Fruit fly (Drosophila melanogaster) whole organism: Measurements from ENCODE around the gene CG13069.

Experiments used
- CG8478 ChIP-seq: fragments of >200 bp; optimal IDR thresholded peaks from 2 replicates; lab custom pipeline; 2018; ENCODE audit warnings: inconsistent platforms
- psq ChIP-seq: fragments of >200 bp; optimal IDR thresholded peaks from 2 replicates; lab custom pipeline; 2017

dm6 chr3L:16252255-16252654, 12.9 kb upstream of the CG13069 start, which contains the start of gene CG13055:
- TF ChIP-seq CG8478 (lab: Kevin White, UChicago) (no peak), psq (lab: Kevin White, UChicago) (no peak)
